Worm (Caenorhabditis elegans): ENCODE measurements around the gene F01G12.18.

DNA sequence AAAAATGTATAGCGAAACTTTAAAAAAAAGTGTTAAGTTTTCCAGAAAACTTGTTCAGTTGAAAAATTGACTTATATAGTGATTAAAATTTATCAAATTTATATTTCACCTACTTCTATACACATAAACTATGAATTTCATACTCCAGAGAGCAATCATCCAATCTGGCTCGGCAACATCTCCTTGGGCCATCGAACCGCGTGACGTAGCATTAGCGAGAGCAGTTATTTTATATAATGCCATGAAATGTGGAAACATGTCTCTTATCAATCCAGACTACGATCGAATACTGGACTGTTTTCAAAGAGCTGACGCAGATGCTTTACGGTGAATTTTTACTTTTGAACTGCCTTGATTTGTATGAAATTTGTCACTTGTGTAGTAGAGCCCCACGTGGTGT is 28.8 kb downstream of the F01G12.18 start:
- TF ChIP-seq nhr-11 (tag; optimal IDR thresholded peaks at IDR 0.05), result no peak
- no peak for TF ChIP-seq tbx-2 (tag; optimal IDR thresholded peaks at IDR 0.05)
- TF ChIP-seq unc-86 (tag; optimal IDR thresholded peaks at IDR 0.05), result no peak
- no peak for TF ChIP-seq dmd-4 (tag; optimal IDR thresholded peaks at IDR 0.05; ENCODE audit: borderline replicate concordance)
- no peak for TF ChIP-seq ceh-19 (GFP tag; optimal IDR thresholded peaks at IDR 0.05)
- no peak for TF ChIP-seq ets-4 (tag; optimal IDR thresholded peaks at IDR 0.05)
- no peak for TF ChIP-seq ama-1 (optimal IDR thresholded peaks at IDR 0.05)
- no peak for TF ChIP-seq rnt-1 (tag; optimal IDR thresholded peaks at IDR 0.05)
- TF ChIP-seq pha-2 (tag; optimal IDR thresholded peaks at IDR 0.05), result no peak
- no peak for TF ChIP-seq unc-3 (GFP tag; conservative IDR thresholded peaks at IDR 0.05)
- no peak for TF ChIP-seq unc-3 (tag; optimal IDR thresholded peaks at IDR 0.05)
- TF ChIP-seq ceh-14 (tag; optimal IDR thresholded peaks at IDR 0.05), result no peak
- TF ChIP-seq hlh-6 (tag; optimal IDR thresholded peaks at IDR 0.05), result no peak
